Fruit fly (Drosophila melanogaster) whole organism, embryonic: ENCODE measurements around the gene CG43165.
A peak's percentile ranks its signal among the peaks of the same experiment; 100 is the strongest.

Source experiments
- Atf-2 ChIP-seq: fragments of 200-800 bp; sonication (Bioruptor generic); optimal IDR thresholded peaks from 2 replicates; lab custom pipeline; 2016; ENCODE audit warnings: missing biosample characterization, missing genetic modification characterization
- Bdp1 ChIP-seq: fragments of 200-800 bp; sonication (Bioruptor generic); optimal IDR thresholded peaks from 3 replicates; lab custom pipeline; 2016; ENCODE audit warnings: missing biosample characterization, missing genetic modification characterization
- CG10209 ChIP-seq: fragments of 200-800 bp; sonication (Bioruptor generic); optimal IDR thresholded peaks from 3 replicates; lab custom pipeline; 2017; ENCODE audit warnings: missing biosample characterization, mild to moderate bottlenecking, missing genetic modification characterization, missing genetic modification reagents
- CG10274 ChIP-seq: fragments of 200-800 bp; sonication (Bioruptor generic); optimal IDR thresholded peaks from 3 replicates; lab custom pipeline; 2017; ENCODE audit warnings: missing biosample characterization, mild to moderate bottlenecking, missing genetic modification characterization
- CG10959 ChIP-seq: fragments of 200-800 bp; sonication (Bioruptor generic); IDR thresholded peaks from 2 replicates; pipeline ENCODE4 v1.3.6; 2022; ENCODE audit warnings: missing biosample characterization, missing genetic modification characterization
- CG11723 ChIP-seq: fragments of 200-800 bp; sonication (Bioruptor generic); optimal IDR thresholded peaks from 2 replicates; lab custom pipeline; 2017; ENCODE audit warnings: missing biosample characterization, mild to moderate bottlenecking, missing genetic modification characterization
- CG12236 ChIP-seq: fragments of 200-800 bp; sonication (Bioruptor generic); optimal IDR thresholded peaks from 2 replicates; lab custom pipeline; 2016; ENCODE audit warnings: missing biosample characterization, missing genetic modification characterization
- CG12299 ChIP-seq: fragments of 200-800 bp; sonication (Bioruptor generic); optimal IDR thresholded peaks from 2 replicates; lab custom pipeline; 2018; ENCODE audit warnings: missing biosample characterization, mild to moderate bottlenecking, missing genetic modification characterization
- CG13894 ChIP-seq: fragments of 200-800 bp; sonication (Bioruptor generic); optimal IDR thresholded peaks from 3 replicates; lab custom pipeline; 2018; ENCODE audit warnings: missing biosample characterization, mild to moderate bottlenecking, missing genetic modification characterization, moderate library complexity
- CG14050 ChIP-seq: fragments of 200-800 bp; sonication (Bioruptor generic); IDR thresholded peaks from 3 replicates; pipeline ENCODE4 v1.3.6; 2022; ENCODE audit warnings: missing biosample characterization, missing genetic modification characterization
- CG15479 ChIP-seq: fragments of 200-800 bp; sonication (Bioruptor generic); optimal IDR thresholded peaks from 3 replicates; lab custom pipeline; 2019; ENCODE audit warnings: missing biosample characterization, mild to moderate bottlenecking, missing genetic modification characterization, moderate library complexity
- CG15696 ChIP-seq: fragments of 200-800 bp; sonication (Bioruptor generic); optimal IDR thresholded peaks from 2 replicates; lab custom pipeline; 2019; ENCODE audit warnings: missing biosample characterization, mild to moderate bottlenecking, missing genetic modification characterization, moderate library complexity
- CG17612 ChIP-seq: fragments of 200-800 bp; sonication (Bioruptor generic); IDR thresholded peaks from 2 replicates; pipeline ENCODE4 v1.3.6; 2022; ENCODE audit warnings: missing biosample characterization, missing genetic modification characterization
- CG17912 ChIP-seq: fragments of 200-800 bp; sonication (Bioruptor generic); optimal IDR thresholded peaks from 2 replicates; lab custom pipeline; 2018; ENCODE audit warnings: missing biosample characterization, mild to moderate bottlenecking, missing genetic modification characterization
- CG1792 ChIP-seq: fragments of 200-800 bp; sonication (Bioruptor generic); optimal IDR thresholded peaks from 2 replicates; lab custom pipeline; 2016; ENCODE audit warnings: missing biosample characterization, missing genetic modification characterization
- CG2199 ChIP-seq: fragments of 200-800 bp; sonication (Bioruptor generic); IDR thresholded peaks from 3 replicates; pipeline ENCODE4 v1.3.6; 2022; ENCODE audit warnings: missing biosample characterization, missing genetic modification characterization
- CG31224 ChIP-seq: fragments of 200-800 bp; sonication (Bioruptor generic); IDR thresholded peaks from 2 replicates; pipeline ENCODE4 v1.3.6; 2022; ENCODE audit warnings: missing biosample characterization, missing genetic modification characterization
- CG3726 ChIP-seq: fragments of 200-800 bp; sonication (Bioruptor generic); IDR thresholded peaks from 3 replicates; pipeline ENCODE4, ENCODE4 v1.3.6; 2022; ENCODE audit warnings: missing biosample characterization, missing genetic modification characterization
- CG3838 ChIP-seq: fragments of 200-800 bp; sonication (Bioruptor generic); optimal IDR thresholded peaks from 3 replicates; lab custom pipeline; 2016; ENCODE audit warnings: missing biosample characterization, missing genetic modification characterization
- CG42726 ChIP-seq: fragments of 200-800 bp; sonication (Bioruptor generic); IDR thresholded peaks from 2 replicates; pipeline ENCODE4 v1.3.6; 2022; ENCODE audit warnings: missing biosample characterization, missing genetic modification characterization; ENCODE audit not compliant: partially characterized antibody
- CG4360 ChIP-seq: fragments of 200-800 bp; sonication (Bioruptor generic); IDR thresholded peaks from 2 replicates; pipeline ENCODE4 v1.3.6; 2022; ENCODE audit warnings: missing biosample characterization, missing genetic modification characterization
- CG4424 ChIP-seq: fragments of 200-800 bp; sonication (Bioruptor generic); optimal IDR thresholded peaks from 3 replicates; lab custom pipeline; 2016; ENCODE audit warnings: missing biosample characterization, missing genetic modification characterization
- CG8281 ChIP-seq: fragments of 200-800 bp; sonication (Bioruptor generic); optimal IDR thresholded peaks from 2 replicates; lab custom pipeline; 2018; ENCODE audit warnings: missing biosample characterization, mild to moderate bottlenecking, missing genetic modification characterization, moderate library complexity
- CG9932 ChIP-seq: fragments of 200-800 bp; sonication (Bioruptor generic); IDR thresholded peaks from 2 replicates; pipeline ENCODE4 v1.3.6; 2022; ENCODE audit warnings: missing biosample characterization, missing genetic modification characterization
- D19A ChIP-seq: fragments of 200-800 bp; optimal IDR thresholded peaks from 3 replicates; lab custom pipeline; 2019; ENCODE audit warnings: missing biosample characterization, mild to moderate bottlenecking, missing genetic modification characterization, moderate library complexity
- D19B ChIP-seq: fragments of 200-800 bp; sonication (Bioruptor generic); optimal IDR thresholded peaks from 2 replicates; lab custom pipeline; 2017; ENCODE audit warnings: missing biosample characterization, mild to moderate bottlenecking, missing genetic modification characterization
- Elba2 ChIP-seq: fragments of 200-800 bp; sonication (Bioruptor generic); optimal IDR thresholded peaks from 3 replicates; lab custom pipeline; 2016; ENCODE audit warnings: missing biosample characterization, missing genetic modification characterization
- Hr78 ChIP-seq, 2 experiments: fragments of 200-800 bp in 1 of 2; fragments of >200 bp in 1 of 2; sonication (Bioruptor generic) in 1 of 2; optimal IDR thresholded peaks; 2 replicates each; lab custom pipeline; 2017 to 2019; ENCODE audit warnings: missing biosample characterization in 2 of 2, missing genetic modification characterization in 2 of 2, mild to moderate bottlenecking in 1 of 2, moderate library complexity in 1 of 2
- MBD-R2 ChIP-seq: fragments of 200-800 bp; sonication (Bioruptor generic); IDR thresholded peaks from 2 replicates; pipeline ENCODE4 v1.3.6; 2022; ENCODE audit warnings: missing biosample characterization, missing genetic modification characterization
- MTF-1 ChIP-seq: fragments of 200-800 bp; sonication (Bioruptor generic); optimal IDR thresholded peaks from 2 replicates; lab custom pipeline; 2018; ENCODE audit warnings: missing biosample characterization, mild to moderate bottlenecking, missing genetic modification characterization, borderline replicate concordance
- Pdp1 ChIP-seq, 2 experiments: fragments of 200-800 bp; sonication (Bioruptor generic); optimal IDR thresholded peaks; 3 replicates each; lab custom pipeline; 2016; ENCODE audit warnings: missing biosample characterization in 2 of 2, missing genetic modification characterization in 2 of 2, mild to moderate bottlenecking in 1 of 2, moderate library complexity in 1 of 2
- Xrp1 ChIP-seq: fragments of 200-800 bp; sonication (Bioruptor generic); IDR thresholded peaks from 2 replicates; pipeline ENCODE4 v1.3.6; 2022; ENCODE audit warnings: missing biosample characterization, missing genetic modification characterization
- ab ChIP-seq: fragments of 200-800 bp; sonication (Bioruptor generic); optimal IDR thresholded peaks from 2 replicates; lab custom pipeline; 2016; ENCODE audit warnings: missing biosample characterization, missing genetic modification characterization
- amos ChIP-seq: fragments of 200-800 bp; sonication (Bioruptor generic); IDR thresholded peaks from 2 replicates; pipeline ENCODE4 v1.3.6; 2022; ENCODE audit warnings: missing biosample characterization, missing genetic modification characterization; ENCODE audit not compliant: partially characterized antibody
- bcd ChIP-seq: fragments of 200-800 bp; sonication (Bioruptor generic); optimal IDR thresholded peaks from 2 replicates; lab custom pipeline; 2017; ENCODE audit warnings: missing biosample characterization, mild to moderate bottlenecking, missing genetic modification characterization
- bigmax ChIP-seq: fragments of 200-800 bp; sonication (Bioruptor generic); optimal IDR thresholded peaks from 2 replicates; lab custom pipeline; 2018; ENCODE audit warnings: missing biosample characterization, mild to moderate bottlenecking, missing genetic modification characterization
- dpn ChIP-seq, 2 experiments: fragments of 200-800 bp; sonication (Bioruptor generic); optimal IDR thresholded peaks; 3 replicates each; lab custom pipeline; 2016; ENCODE audit warnings: missing biosample characterization in 2 of 2, missing genetic modification characterization in 2 of 2
- kah ChIP-seq: fragments of 200-800 bp; sonication (Bioruptor generic); optimal IDR thresholded peaks from 2 replicates; lab custom pipeline; 2018; ENCODE audit warnings: missing biosample characterization, mild to moderate bottlenecking, missing genetic modification characterization
- lov ChIP-seq, 2 experiments: fragments of 200-800 bp in 1 of 2; fragments of >200 bp in 1 of 2; sonication (Bioruptor generic) in 1 of 2; IDR thresholded peaks in 1 of 2; optimal IDR thresholded peaks in 1 of 2; 2 replicates in 1 of 2; 3 replicates in 1 of 2; pipeline versions ENCODE4 v1.3.6 to Lab custom; 2017 to 2022; ENCODE audit warnings: missing biosample characterization in 1 of 2, missing genetic modification characterization in 1 of 2
- pros ChIP-seq: fragments of 200-800 bp; sonication (Bioruptor generic); optimal IDR thresholded peaks from 3 replicates; lab custom pipeline; 2019; ENCODE audit warnings: missing biosample characterization, mild to moderate bottlenecking, missing genetic modification characterization, moderate library complexity
- salm ChIP-seq: fragments of 200-800 bp; sonication (Bioruptor generic); optimal IDR thresholded peaks from 2 replicates; lab custom pipeline; 2018; ENCODE audit warnings: missing biosample characterization, mild to moderate bottlenecking, missing genetic modification characterization
- sens-2 ChIP-seq: fragments of 200-800 bp; sonication (Bioruptor generic); IDR thresholded peaks from 2 replicates; pipeline ENCODE4 v1.3.6; 2022; ENCODE audit warnings: missing biosample characterization, missing genetic modification characterization
- sob ChIP-seq: fragments of 200-800 bp; sonication (Bioruptor generic); IDR thresholded peaks from 2 replicates; pipeline ENCODE4 v1.3.6; 2022; ENCODE audit warnings: missing biosample characterization, missing genetic modification characterization
- tll ChIP-seq, 2 experiments: fragments of 200-800 bp in 1 of 2; fragments of >200 bp in 1 of 2; sonication (Bioruptor generic) in 1 of 2; optimal IDR thresholded peaks; 2 replicates each; lab custom pipeline; 2017 to 2019; ENCODE audit warnings: missing biosample characterization in 2 of 2, missing genetic modification characterization in 2 of 2, mild to moderate bottlenecking in 1 of 2, moderate library complexity in 1 of 2
- trem ChIP-seq: fragments of 200-800 bp; optimal IDR thresholded peaks from 3 replicates; lab custom pipeline; 2019; ENCODE audit warnings: missing biosample characterization, mild to moderate bottlenecking, missing genetic modification characterization, moderate library complexity
- tup ChIP-seq: fragments of 200-800 bp; sonication (Bioruptor generic); optimal IDR thresholded peaks from 2 replicates; lab custom pipeline; 2016; ENCODE audit warnings: missing biosample characterization, mild to moderate bottlenecking, missing genetic modification characterization, moderate library complexity
- unc-4 ChIP-seq: fragments of 200-800 bp; sonication (Bioruptor generic); IDR thresholded peaks from 2 replicates; pipeline ENCODE4 v1.3.6; 2022; ENCODE audit warnings: missing biosample characterization, missing genetic modification characterization; ENCODE audit not compliant: partially characterized antibody
- zfh2 ChIP-seq: fragments of 200-800 bp; sonication (Bioruptor generic); optimal IDR thresholded peaks from 2 replicates; lab custom pipeline; 2016; ENCODE audit warnings: missing biosample characterization, missing genetic modification characterization

Gene CG43165

dm6 chr2L:3648173-3648972 lies 46.4 kb downstream of the CG43165 start (continued):
- no peak for TF ChIP-seq Bdp1 (GFP tag; lab: Kevin White, UChicago)
- TF ChIP-seq D19B (GFP tag; lab: Kevin White, UChicago): no peak
- TF ChIP-seq CG11723 (GFP tag; lab: Kevin White, UChicago): no peak
- TF ChIP-seq bcd: no peak
- no peak for TF ChIP-seq CG42726 (GFP tag; lab: Robert Waterston, UW)
- no peak for TF ChIP-seq CG15479
- TF ChIP-seq unc-4 (GFP tag; lab: Robert Waterston, UW): peak; percentile 73
- TF ChIP-seq CG13894 (tag; lab: Kevin White, UChicago): no peak
- no peak for TF ChIP-seq CG14050
- no peak for TF ChIP-seq pros (GFP tag; lab: Kevin White, UChicago)
- TF ChIP-seq CG10959 (GFP tag; lab: Robert Waterston, UW): no peak
- no peak for TF ChIP-seq D19A (tag; lab: Kevin White, UChicago)
- TF ChIP-seq CG12236 (GFP tag; lab: Kevin White, UChicago): no peak
- no peak for TF ChIP-seq CG12299
- peak; percentile 55; the same call in 1 of the 2 replicates for TF ChIP-seq amos (GFP tag; lab: Robert Waterston, UW)
- no peak for TF ChIP-seq CG31224 (GFP tag; lab: Robert Waterston, UW)
- no peak for TF ChIP-seq CG4360
- TF ChIP-seq lov (optimal IDR thresholded peaks at IDR 0.05; lab: Kevin White, UChicago): no peak
- TF ChIP-seq lov (GFP tag; IDR thresholded peaks at IDR 0.05; lab: Robert Waterston, UW): no peak
- TF ChIP-seq CG1792 (GFP tag; lab: Kevin White, UChicago): no peak
- TF ChIP-seq sens-2 (GFP tag; lab: Robert Waterston, UW): no peak
- no peak for TF ChIP-seq zfh2 (GFP tag; lab: Kevin White, UChicago)
- no peak for TF ChIP-seq tll (GFP tag; optimal IDR thresholded peaks at IDR 0.05; lab: Kevin White, UChicago)
- no peak for TF ChIP-seq bigmax
- TF ChIP-seq CG15696: no peak
- no peak for TF ChIP-seq CG3726 (GFP tag; lab: Robert Waterston, UW)
- no peak for TF ChIP-seq salm (tag; lab: Kevin White, UChicago)
- TF ChIP-seq CG2199 (GFP tag; lab: Robert Waterston, UW): no peak
- TF ChIP-seq Xrp1: no peak
- no peak for TF ChIP-seq dpn (GFP tag; optimal IDR thresholded peaks at IDR 0.05; lab: Kevin White, UChicago)

- TF ChIP-seq ab: no peak
- TF ChIP-seq CG9932: no peak
- no peak for TF ChIP-seq CG10274 (GFP tag; lab: Kevin White, UChicago)
- peak; percentile 16 for TF ChIP-seq CG4424 (GFP tag; lab: Kevin White, UChicago)
- peak; percentile 6 for TF ChIP-seq CG10209
- no peak for TF ChIP-seq Elba2 (GFP tag; lab: Kevin White, UChicago)
- no peak for TF ChIP-seq CG17612
- TF ChIP-seq Hr78 (GFP tag; optimal IDR thresholded peaks at IDR 0.05; lab: Kevin White, UChicago): peak in 1 of 2 experiments; percentile 47
- TF ChIP-seq MBD-R2 (GFP tag; lab: Robert Waterston, UW): no peak
- peak; percentile 37 for TF ChIP-seq CG17912 (GFP tag; lab: Kevin White, UChicago)
- TF ChIP-seq CG3838 (GFP tag; lab: Kevin White, UChicago): no peak
- no peak for TF ChIP-seq Pdp1 (GFP tag; optimal IDR thresholded peaks at IDR 0.05; lab: Kevin White, UChicago)
- no peak for TF ChIP-seq CG8281 (tag; lab: Kevin White, UChicago)
- TF ChIP-seq tup (GFP tag; lab: Kevin White, UChicago): no peak
- no peak for TF ChIP-seq MTF-1 (GFP tag; lab: Kevin White, UChicago)
- no peak for TF ChIP-seq kah (GFP tag; lab: Kevin White, UChicago)
- TF ChIP-seq sob (GFP tag; lab: Robert Waterston, UW): no peak
- TF ChIP-seq CG3726 (GFP tag; lab: Robert Waterston, UW): no peak
- TF ChIP-seq trem (tag; lab: Kevin White, UChicago): no peak
- TF ChIP-seq Atf-2 (GFP tag; lab: Kevin White, UChicago): no peak
Measured at dm6 chr2L:3647521-3648172, 47.2 kb downstream of the CG43165 start.
